Worm (Caenorhabditis elegans): ENCODE measurements around the gene akt-1.

Gene akt-1

ce11 chrV:10204863-10205338, 43.8 kb upstream of the akt-1 start, which contains the start of the genes ZK856.19 and ZK856.11:
Gene ZK856.19 (minus strand): TSS chrV:10204913.
Gene ZK856.11 (minus strand): TSS chrV:10204938.
- no peak for TF ChIP-seq ets-4 (GFP tag; optimal IDR thresholded peaks at IDR 0.05)
- TF ChIP-seq hmg-1.2 (GFP tag; IDR thresholded peaks at IDR 0.05): peak; percentile 32; the same call in 1 of the 2 replicates
- no peak for TF ChIP-seq sea-2 (GFP tag; IDR thresholded peaks at IDR 0.05)
- no peak for TF ChIP-seq nhr-90 (tag; optimal IDR thresholded peaks at IDR 0.05)
- TF ChIP-seq madf-10 (tag; optimal IDR thresholded peaks at IDR 0.05): peak; percentile 29
- TF ChIP-seq ceh-58 (GFP tag; IDR thresholded peaks at IDR 0.05): no peak
- TF ChIP-seq tbp1 (GFP tag; optimal IDR thresholded peaks at IDR 0.05): peak; percentile 44
- peak; percentile 17; the same call in 1 of the 2 replicates for TF ChIP-seq D2030.7 (GFP tag; IDR thresholded peaks at IDR 0.05)
- TF ChIP-seq hrde-1 (tag; optimal IDR thresholded peaks at IDR 0.05; ENCODE audit: borderline replicate concordance): peak; percentile 0
- peak; percentile 24; the same call in 1 of the 2 replicates for TF ChIP-seq dox-1 (GFP tag; IDR thresholded peaks at IDR 0.05)
- TF ChIP-seq nhr-80 (tag; optimal IDR thresholded peaks at IDR 0.05): peak; percentile 11
- TF ChIP-seq ztf-18 (tag; optimal IDR thresholded peaks at IDR 0.05): peak; percentile 93
- TF ChIP-seq hsf-1 (GFP tag; IDR thresholded peaks at IDR 0.05): 0 out of 2 replicates have a peak, but pooled peaks have one; percentile 18
- TF ChIP-seq tbx-9 (tag; optimal IDR thresholded peaks at IDR 0.05; ENCODE audit: borderline replicate concordance): no peak
- TF ChIP-seq F57C9.4 (tag; optimal IDR thresholded peaks at IDR 0.05): no peak
- TF ChIP-seq F22D6.2 (tag; optimal IDR thresholded peaks at IDR 0.05): no peak
- no peak for TF ChIP-seq ztf-22 (GFP tag; optimal IDR thresholded peaks at IDR 0.05)
- TF ChIP-seq athp-1 (tag; optimal IDR thresholded peaks at IDR 0.05): no peak
- TF ChIP-seq madf-6 (GFP tag; IDR thresholded peaks at IDR 0.05): peak; percentile 24; the same call in 1 of the 2 replicates
- no peak for TF ChIP-seq cebp-2 (GFP tag; IDR thresholded peaks at IDR 0.05)
- TF ChIP-seq ccch-3 (GFP tag; optimal IDR thresholded peaks at IDR 0.05): no peak
- no peak for TF ChIP-seq nhr-179 (tag; optimal IDR thresholded peaks at IDR 0.05)
- no peak for TF ChIP-seq him-1 (tag; optimal IDR thresholded peaks at IDR 0.05)
- peak; percentile 14 for TF ChIP-seq ceh-27 (GFP tag; optimal IDR thresholded peaks at IDR 0.05)
- TF ChIP-seq ztf-25 (GFP tag; IDR thresholded peaks at IDR 0.05): no peak
- no peak for TF ChIP-seq mxl-1 (tag; optimal IDR thresholded peaks at IDR 0.05)
- TF ChIP-seq egl-18 (GFP tag; IDR thresholded peaks at IDR 0.05): no peak
- no peak for TF ChIP-seq somi-1 (GFP tag; optimal IDR thresholded peaks at IDR 0.05)
- no peak for TF ChIP-seq C06A6.2 (GFP tag; conservative IDR thresholded peaks at IDR 0.05)
- no peak for TF ChIP-seq let-607 (tag; optimal IDR thresholded peaks at IDR 0.05)
- TF ChIP-seq lin-40 (tag; optimal IDR thresholded peaks at IDR 0.05): peak; percentile 61
- TF ChIP-seq unc-130 (GFP tag; optimal IDR thresholded peaks at IDR 0.05): peak; percentile 5
- TF ChIP-seq lin-54 (GFP tag; optimal IDR thresholded peaks at IDR 0.05): peak; percentile 58
- TF ChIP-seq ztf-26 (tag; optimal IDR thresholded peaks at IDR 0.05): no peak
- no peak for TF ChIP-seq cebp-1 (GFP tag; IDR thresholded peaks at IDR 0.05)
- TF ChIP-seq cebp-1 (tag; optimal IDR thresholded peaks at IDR 0.05): peak; percentile 54
- TF ChIP-seq B0336.3 (GFP tag; IDR thresholded peaks at IDR 0.05): 0 out of 2 replicates have a peak, but pooled peaks have one; percentile 49
- no peak for TF ChIP-seq tlf-1 (GFP tag; optimal IDR thresholded peaks at IDR 0.05)
- TF ChIP-seq pbrm-1 (GFP tag; IDR thresholded peaks at IDR 0.05): 0 out of 2 replicates have a peak, but pooled peaks have one; percentile 20
- peak in 1 of 3 experiments; percentile 55 for TF ChIP-seq lin-35 (GFP tag; optimal IDR thresholded peaks at IDR 0.05)
- TF ChIP-seq snpc-3.4 (tag; optimal IDR thresholded peaks at IDR 0.05): peak; percentile 41
- TF ChIP-seq F49E8.2 (tag; optimal IDR thresholded peaks at IDR 0.05; ENCODE audit: insufficient read depth): peak; percentile 41
- TF ChIP-seq snpc-4 (GFP tag; optimal IDR thresholded peaks at IDR 0.05): no peak
- TF ChIP-seq snpc-4 (tag; optimal IDR thresholded peaks at IDR 0.05): peak in 2 of 4 experiments; percentile 35 to 49
- no peak for TF ChIP-seq sptf-2 (GFP tag; optimal IDR thresholded peaks at IDR 0.05)
- no peak for TF ChIP-seq ztf-6 (GFP tag; IDR thresholded peaks at IDR 0.05)
- TF ChIP-seq attf-3 (GFP tag; conservative IDR thresholded peaks at IDR 0.05): no peak
- no peak for TF ChIP-seq nhr-27 (tag; optimal IDR thresholded peaks at IDR 0.05)
- peak; percentile 31 for TF ChIP-seq lsl-1 (GFP tag; optimal IDR thresholded peaks at IDR 0.05)

All from whole organism, young adult.